Worm (Caenorhabditis elegans): Measurements from ENCODE around the gene srt-39.

- TF ChIP-seq ztf-16 (tag; optimal IDR thresholded peaks at IDR 0.05) (no peak), hlh-6 (tag; optimal IDR thresholded peaks at IDR 0.05) (no peak), rnt-1 (tag; optimal IDR thresholded peaks at IDR 0.05) (no peak), fkh-10 (GFP tag; optimal IDR thresholded peaks at IDR 0.05) (no peak), pha-4 (tag; optimal IDR thresholded peaks at IDR 0.05) (no peak), ref-2 (tag; optimal IDR thresholded peaks at IDR 0.05) (no peak), tbx-2 (tag; optimal IDR thresholded peaks at IDR 0.05) (no peak), K02D7.2 (tag; optimal IDR thresholded peaks at IDR 0.05) (no peak), lin-11 (tag; optimal IDR thresholded peaks at IDR 0.05) (no peak)
Observed at ce11 chrV:12491070-12491643, 6.5 kb downstream of the srt-39 start.
